Worm (Caenorhabditis elegans) whole organism, mixed stage, embryonic: ENCODE measurements around the gene spe-42.

Experiments
- blmp-1 ChIP-seq: fragments of 150-350 bp; optimal IDR thresholded peaks from 2 replicates; lab custom pipeline; 2014; ENCODE audit warnings: missing biosample characterization, missing genetic modification characterization
- ces-1 ChIP-seq: fragments of 150-350 bp; optimal IDR thresholded peaks from 2 replicates; lab custom pipeline; 2014; ENCODE audit warnings: missing biosample characterization, missing genetic modification reagents, missing genetic modification characterization
- drap-1 ChIP-seq: fragments of 200-800 bp; sonication (Bioruptor generic); optimal IDR thresholded peaks from 3 replicates; lab custom pipeline; 2018; ENCODE audit warnings: mild to moderate bottlenecking, missing genetic modification characterization, missing compliant biosample characterization
- elt-3 ChIP-seq: fragments of 150-350 bp; optimal IDR thresholded peaks from 2 replicates; lab custom pipeline; 2014; ENCODE audit warnings: missing biosample characterization, missing genetic modification characterization
- lsy-2 ChIP-seq: fragments of 150-350 bp; optimal IDR thresholded peaks from 2 replicates; lab custom pipeline; 2014; ENCODE audit warnings: missing biosample characterization, missing genetic modification characterization
- mab-5 ChIP-seq: fragments of 150-350 bp; optimal IDR thresholded peaks from 2 replicates; lab custom pipeline; 2014; ENCODE audit warnings: missing biosample characterization, missing genetic modification characterization
- nhr-2 ChIP-seq: fragments of 150-350 bp; optimal IDR thresholded peaks from 2 replicates; lab custom pipeline; 2014; ENCODE audit warnings: missing biosample characterization, missing genetic modification characterization
- nhr-237 ChIP-seq: fragments of 150-350 bp; optimal IDR thresholded peaks from 2 replicates; lab custom pipeline; 2014; ENCODE audit warnings: missing biosample characterization, missing genetic modification characterization
- nhr-76 ChIP-seq: sonication (generic microtip); optimal IDR thresholded peaks from 2 replicates; lab custom pipeline; 2017; ENCODE audit warnings: missing biosample characterization, missing genetic modification characterization
- tbx-8 ChIP-seq: fragments of 200-800 bp; sonication (Bioruptor generic); optimal IDR thresholded peaks from 2 replicates; lab custom pipeline; 2018; ENCODE audit warnings: mild to moderate bottlenecking, missing genetic modification characterization, moderate library complexity, missing compliant biosample characterization
- unc-62 ChIP-seq: fragments of 150-350 bp; optimal IDR thresholded peaks from 2 replicates; lab custom pipeline; 2014; ENCODE audit warnings: missing biosample characterization, missing genetic modification reagents, missing genetic modification characterization
- ztf-11 ChIP-seq: fragments of 150-350 bp; optimal IDR thresholded peaks from 2 replicates; lab custom pipeline; 2014; ENCODE audit warnings: missing biosample characterization, missing genetic modification characterization

DNA sequence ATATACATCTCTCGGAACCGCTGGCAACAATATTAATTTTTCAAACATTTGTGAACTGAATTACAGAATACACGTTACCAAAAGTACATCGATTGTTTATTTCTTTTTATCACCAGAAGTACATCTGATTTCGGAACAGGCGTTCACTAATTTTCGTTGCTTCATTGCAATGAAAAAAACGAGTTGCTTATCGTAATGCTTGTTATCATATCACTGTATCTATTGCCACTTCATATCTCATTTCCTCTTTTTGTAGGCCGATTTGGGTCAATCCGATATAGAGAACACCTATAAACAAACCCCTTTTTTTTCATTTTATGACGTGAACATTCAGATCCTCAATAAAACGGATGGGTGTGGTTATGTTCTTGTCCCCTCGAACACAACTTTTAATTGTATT is 537 bp upstream of the spe-42 start:
- no peak for TF ChIP-seq elt-3
- TF ChIP-seq ces-1 (GFP tag; lab: Kevin White, UChicago), result no peak
- no peak for TF ChIP-seq lsy-2
- no peak for TF ChIP-seq tbx-8 (GFP tag; lab: Kevin White, UChicago)
- TF ChIP-seq ztf-11 (tag; lab: Kevin White, UChicago), result no peak
- TF ChIP-seq mab-5 (tag; lab: Kevin White, UChicago), result no peak
- no peak for TF ChIP-seq nhr-76 (tag; lab: Kevin White, UChicago)
- TF ChIP-seq nhr-2 (tag; lab: Kevin White, UChicago), result no peak
- TF ChIP-seq blmp-1 (tag; lab: Kevin White, UChicago), result no peak
- no peak for TF ChIP-seq drap-1
- TF ChIP-seq unc-62 (GFP tag; lab: Kevin White, UChicago), result no peak
- TF ChIP-seq nhr-237 (tag; lab: Kevin White, UChicago), result no peak
